Worm (Caenorhabditis elegans) whole organism, L2 larva: ENCODE measurements around the gene F56C3.4.

Experiments used
- C34F6.9 ChIP-seq: fragments of 150-350 bp; optimal IDR thresholded peaks from 2 replicates; lab custom pipeline; 2014; ENCODE audit warnings: missing biosample characterization, missing genetic modification characterization
- F13H6.1 ChIP-seq: sonication (generic microtip); optimal IDR thresholded peaks from 2 replicates; lab custom pipeline; 2016; ENCODE audit warnings: missing genetic modification characterization, missing compliant biosample characterization
- R02D3.7 ChIP-seq: fragments of 150-350 bp; optimal IDR thresholded peaks from 2 replicates; lab custom pipeline; 2014; ENCODE audit warnings: missing biosample characterization, missing genetic modification characterization
- Y55F3AM.14 ChIP-seq: fragments of 200-800 bp; sonication (Bioruptor generic); optimal IDR thresholded peaks from 2 replicates; lab custom pipeline; 2018; ENCODE audit warnings: mild to moderate bottlenecking, missing genetic modification characterization, missing compliant biosample characterization
- ZK546.5 ChIP-seq: sonication (generic microtip); optimal IDR thresholded peaks from 2 replicates; lab custom pipeline; 2017; ENCODE audit warnings: missing biosample characterization, missing genetic modification characterization
- alr-1 ChIP-seq: fragments of 150-350 bp; optimal IDR thresholded peaks from 2 replicates; lab custom pipeline; 2014; ENCODE audit warnings: missing biosample characterization, missing genetic modification characterization
- aly-2 ChIP-seq: fragments of 150-350 bp; optimal IDR thresholded peaks from 2 replicates; lab custom pipeline; 2014; ENCODE audit warnings: missing biosample characterization, missing genetic modification characterization
- ama-1 ChIP-seq: fragments of 150-350 bp; optimal IDR thresholded peaks from 2 replicates; lab custom pipeline; 2018; ENCODE audit warnings: inconsistent platforms
- blmp-1 ChIP-seq: sonication (generic microtip); optimal IDR thresholded peaks from 2 replicates; lab custom pipeline; 2017; ENCODE audit warnings: missing genetic modification characterization, mild to moderate bottlenecking, missing compliant biosample characterization, antibody characterized with exemption, moderate library complexity; ENCODE audit not compliant: insufficient read depth
- ceh-16 ChIP-seq: fragments of 150-350 bp; optimal IDR thresholded peaks from 2 replicates; lab custom pipeline; 2014; ENCODE audit warnings: missing biosample characterization, missing genetic modification characterization
- ceh-82 ChIP-seq: fragments of 150-350 bp; optimal IDR thresholded peaks from 2 replicates; lab custom pipeline; 2014; ENCODE audit warnings: missing biosample characterization, missing genetic modification characterization
- crh-2 ChIP-seq: sonication (generic microtip); optimal IDR thresholded peaks from 2 replicates; lab custom pipeline; 2017; ENCODE audit warnings: missing biosample characterization, missing genetic modification characterization
- dmd-4 ChIP-seq: sonication (generic microtip); optimal IDR thresholded peaks from 2 replicates; lab custom pipeline; 2017; ENCODE audit warnings: missing biosample characterization, missing genetic modification characterization
- egl-27 ChIP-seq: sonication (generic microtip); optimal IDR thresholded peaks from 3 replicates; lab custom pipeline; 2017; ENCODE audit warnings: missing biosample characterization, missing genetic modification reagents, missing genetic modification characterization
- elt-1 ChIP-seq: fragments of 150-350 bp; optimal IDR thresholded peaks from 2 replicates; lab custom pipeline; 2014; ENCODE audit warnings: missing biosample characterization, missing genetic modification characterization
- elt-3 ChIP-seq: sonication (generic microtip); optimal IDR thresholded peaks from 2 replicates; lab custom pipeline; 2017; ENCODE audit warnings: missing biosample characterization, missing genetic modification characterization
- fos-1 ChIP-seq: fragments of 150-350 bp; optimal IDR thresholded peaks from 2 replicates; lab custom pipeline; 2014; ENCODE audit warnings: missing biosample characterization, missing genetic modification characterization
- gmeb-1 ChIP-seq: fragments of 150-350 bp; optimal IDR thresholded peaks from 2 replicates; lab custom pipeline; 2014; ENCODE audit warnings: missing biosample characterization, missing genetic modification characterization
- lin-11 ChIP-seq: fragments of 150-350 bp; sonication (generic microtip); optimal IDR thresholded peaks from 2 replicates; lab custom pipeline; 2014; ENCODE audit warnings: missing biosample characterization, missing genetic modification characterization, inconsistent platforms, mixed read lengths
- lin-13 ChIP-seq: fragments of 150-350 bp; optimal IDR thresholded peaks from 2 replicates; lab custom pipeline; 2014; ENCODE audit warnings: missing biosample characterization, missing genetic modification reagents, missing genetic modification characterization
- lin-39 ChIP-seq: fragments of 150-350 bp; optimal IDR thresholded peaks from 2 replicates; lab custom pipeline; 2014; ENCODE audit warnings: missing biosample characterization, missing genetic modification reagents, missing genetic modification characterization
- lsy-2 ChIP-seq, 2 experiments: fragments of 150-350 bp in 1 of 2; sonication (generic microtip) in 1 of 2; optimal IDR thresholded peaks; 2 replicates each; lab custom pipeline; 2014 to 2017; ENCODE audit warnings: missing biosample characterization in 2 of 2, missing genetic modification characterization in 2 of 2
- mab-5 ChIP-seq: fragments of 150-350 bp; optimal IDR thresholded peaks from 2 replicates; lab custom pipeline; 2014; ENCODE audit warnings: missing biosample characterization, missing genetic modification characterization
- mbf-1 ChIP-seq: sonication (generic microtip); optimal IDR thresholded peaks from 2 replicates; lab custom pipeline; 2017; ENCODE audit warnings: missing biosample characterization, missing genetic modification characterization
- mdl-1 ChIP-seq, 2 experiments: fragments of 150-350 bp in 1 of 2; sonication (generic microtip) in 1 of 2; optimal IDR thresholded peaks; 2 replicates each; lab custom pipeline; 2017; ENCODE audit warnings: missing biosample characterization in 2 of 2, missing genetic modification characterization in 2 of 2
- nhr-10 ChIP-seq: sonication (generic microtip); optimal IDR thresholded peaks from 2 replicates; lab custom pipeline; 2017; ENCODE audit warnings: missing biosample characterization, missing genetic modification characterization
- nhr-11 ChIP-seq: fragments of 150-350 bp; optimal IDR thresholded peaks from 2 replicates; lab custom pipeline; 2014; ENCODE audit warnings: missing biosample characterization, missing genetic modification characterization
- nhr-12 ChIP-seq: fragments of 150-350 bp; optimal IDR thresholded peaks from 2 replicates; lab custom pipeline; 2014; ENCODE audit warnings: missing biosample characterization, missing genetic modification characterization
- nhr-129 ChIP-seq: fragments of 150-350 bp; optimal IDR thresholded peaks from 2 replicates; lab custom pipeline; 2014; ENCODE audit warnings: missing biosample characterization, missing genetic modification characterization
- nhr-21 ChIP-seq: fragments of 150-350 bp; optimal IDR thresholded peaks from 2 replicates; lab custom pipeline; 2014; ENCODE audit warnings: missing biosample characterization, missing genetic modification characterization
- nhr-23 ChIP-seq: fragments of 150-350 bp; optimal IDR thresholded peaks from 2 replicates; lab custom pipeline; 2014; ENCODE audit warnings: missing biosample characterization, missing genetic modification reagents, missing genetic modification characterization
- nhr-237 ChIP-seq: fragments of 150-350 bp; optimal IDR thresholded peaks from 2 replicates; lab custom pipeline; 2014; ENCODE audit warnings: missing biosample characterization, missing genetic modification characterization
- nhr-25 ChIP-seq: fragments of 150-350 bp; sonication (generic microtip); optimal IDR thresholded peaks from 3 replicates; lab custom pipeline; 2014; ENCODE audit warnings: missing biosample characterization, missing genetic modification characterization
- nhr-6 ChIP-seq: fragments of 150-350 bp; optimal IDR thresholded peaks from 2 replicates; lab custom pipeline; 2014; ENCODE audit warnings: missing biosample characterization, missing genetic modification characterization
- nhr-77 ChIP-seq: fragments of 150-350 bp; optimal IDR thresholded peaks from 2 replicates; lab custom pipeline; 2014; ENCODE audit warnings: missing biosample characterization, missing genetic modification characterization
- peb-1 ChIP-seq: fragments of 150-350 bp; optimal IDR thresholded peaks from 2 replicates; lab custom pipeline; 2014; ENCODE audit warnings: missing biosample characterization, missing genetic modification characterization
- sem-4 ChIP-seq: fragments of 150-350 bp; optimal IDR thresholded peaks from 2 replicates; lab custom pipeline; 2014; ENCODE audit warnings: missing biosample characterization, missing genetic modification reagents, missing genetic modification characterization
- skn-1 ChIP-seq: sonication (generic microtip); optimal IDR thresholded peaks from 2 replicates; lab custom pipeline; 2017; ENCODE audit warnings: missing biosample characterization, missing genetic modification characterization
- sma-3 ChIP-seq: sonication (generic microtip); optimal IDR thresholded peaks from 2 replicates; lab custom pipeline; 2016; ENCODE audit warnings: missing genetic modification reagents, missing genetic modification characterization, missing compliant biosample characterization
- sma-9 ChIP-seq, 2 experiments: fragments of 150-350 bp in 1 of 2; sonication (generic microtip) in 1 of 2; optimal IDR thresholded peaks; 2 replicates each; lab custom pipeline; 2014 to 2016; ENCODE audit warnings: missing genetic modification characterization in 2 of 2, mild to moderate bottlenecking in 1 of 2, missing biosample characterization in 1 of 2, missing compliant biosample characterization in 1 of 2, missing genetic modification reagents in 1 of 2, moderate library complexity in 1 of 2
- snpc-4 ChIP-seq: fragments of 150-350 bp; optimal IDR thresholded peaks from 2 replicates; lab custom pipeline; 2014; ENCODE audit warnings: missing biosample characterization, missing genetic modification characterization
- unc-55 ChIP-seq: fragments of 150-350 bp; sonication (generic microtip); optimal IDR thresholded peaks from 3 replicates; lab custom pipeline; 2014; ENCODE audit warnings: missing biosample characterization, missing genetic modification reagents, missing genetic modification characterization
- unc-62 ChIP-seq: fragments of 150-350 bp; optimal IDR thresholded peaks from 2 replicates; lab custom pipeline; 2014; ENCODE audit warnings: missing biosample characterization, missing genetic modification reagents, missing genetic modification characterization
- zag-1 ChIP-seq: fragments of 150-350 bp; optimal IDR thresholded peaks from 2 replicates; lab custom pipeline; 2014; ENCODE audit warnings: missing biosample characterization, missing genetic modification characterization
- ztf-1 ChIP-seq: fragments of 200-800 bp; sonication (Bioruptor generic); conservative IDR thresholded peaks from 2 replicates; pipeline ENCODE4 v1.3.6; 2022; ENCODE audit warnings: missing genetic modification characterization, missing compliant biosample characterization
- ztf-11 ChIP-seq: sonication (generic microtip); optimal IDR thresholded peaks from 2 replicates; lab custom pipeline; 2017; ENCODE audit warnings: missing biosample characterization, missing genetic modification characterization
- ztf-4 ChIP-seq: fragments of 150-350 bp; optimal IDR thresholded peaks from 2 replicates; lab custom pipeline; 2014; ENCODE audit warnings: missing biosample characterization, missing genetic modification characterization

Gene F56C3.4

DNA sequence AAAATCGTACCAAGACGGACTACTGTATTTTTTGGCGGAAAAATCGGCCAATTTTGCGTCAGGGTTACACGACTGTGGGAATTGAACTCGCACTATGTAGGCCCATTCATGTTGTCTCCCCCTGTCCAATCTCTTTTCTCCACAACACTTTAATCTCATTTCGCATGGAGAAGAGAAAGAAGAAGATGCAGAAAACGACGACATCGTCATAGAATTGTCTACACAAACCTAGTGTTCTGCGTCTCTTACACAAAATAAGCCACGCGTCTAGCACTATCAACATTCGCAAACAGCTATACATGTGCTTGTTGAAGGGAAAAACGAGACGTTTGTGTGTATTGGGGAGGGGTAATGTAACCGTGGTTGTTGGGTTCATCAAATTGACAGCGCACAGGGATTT, 37.5 kb downstream of the F56C3.4 start (continued):
- no peak for TF ChIP-seq elt-3 (tag; lab: Kevin White, UChicago)
- TF ChIP-seq lin-11 (tag; lab: Kevin White, UChicago), result peak; percentile 83
- no peak for TF ChIP-seq dmd-4

DNA sequence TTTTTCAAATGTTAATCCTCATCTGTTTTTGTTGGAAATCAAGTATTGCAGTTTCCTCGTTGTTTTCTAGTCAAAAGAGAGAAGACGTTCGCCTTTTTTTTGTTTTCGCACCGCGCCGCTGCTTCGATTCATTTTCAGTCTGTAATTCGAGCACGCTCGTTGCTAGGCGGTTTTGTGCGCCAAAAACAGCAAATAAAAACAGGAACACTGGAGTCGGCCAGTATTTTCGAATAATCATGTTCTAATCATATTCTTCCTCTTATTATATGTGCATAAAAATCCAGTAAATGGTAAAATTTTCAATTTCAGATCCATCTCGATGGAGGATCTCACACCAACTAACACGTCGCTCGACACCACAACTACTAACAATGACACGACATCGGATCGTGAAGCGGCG, 39.5 kb downstream of the F56C3.4 start, which contains the start of gene pdk-1:
TSS of gene pdk-1 (plus strand) at position 301 of the 400 bp plus-strand sequence.
- no peak for TF ChIP-seq lsy-2 (tag; optimal IDR thresholded peaks at IDR 0.05; lab: Kevin White, UChicago)
- TF ChIP-seq Y55F3AM.14 (GFP tag; lab: Kevin White, UChicago), result no peak
- TF ChIP-seq nhr-237 (tag; lab: Kevin White, UChicago), result no peak
- no peak for TF ChIP-seq mab-5 (tag; lab: Kevin White, UChicago)
- TF ChIP-seq C34F6.9 (tag; lab: Kevin White, UChicago), result no peak
- TF ChIP-seq ama-1 (lab: Kevin White, UChicago), result no peak
- TF ChIP-seq lin-11 (tag; lab: Kevin White, UChicago), result no peak
- TF ChIP-seq nhr-12, result no peak
- no peak for TF ChIP-seq ceh-82 (tag; lab: Kevin White, UChicago)
- TF ChIP-seq nhr-6 (tag; lab: Kevin White, UChicago), result no peak
- TF ChIP-seq unc-62 (GFP tag; lab: Kevin White, UChicago), result no peak
- no peak for TF ChIP-seq ZK546.5 (tag; lab: Kevin White, UChicago)
- no peak for TF ChIP-seq R02D3.7 (tag; lab: Kevin White, UChicago)
- TF ChIP-seq gmeb-1 (tag; lab: Kevin White, UChicago), result no peak
- no peak for TF ChIP-seq peb-1 (tag; lab: Kevin White, UChicago)
- no peak for TF ChIP-seq sma-3
- no peak for TF ChIP-seq nhr-23 (tag; lab: Kevin White, UChicago)
- no peak for TF ChIP-seq elt-3 (tag; lab: Kevin White, UChicago)

- no peak for TF ChIP-seq lin-11 (tag; lab: Kevin White, UChicago)
- no peak for TF ChIP-seq nhr-12
- TF ChIP-seq nhr-25 (tag; lab: Kevin White, UChicago), result no peak
- no peak for TF ChIP-seq peb-1 (tag; lab: Kevin White, UChicago)
- no peak for TF ChIP-seq egl-27 (tag; lab: Kevin White, UChicago)
- TF ChIP-seq unc-62 (GFP tag; lab: Kevin White, UChicago), result no peak
- no peak for TF ChIP-seq ztf-4 (tag; lab: Kevin White, UChicago)
- TF ChIP-seq elt-3 (tag; lab: Kevin White, UChicago), result no peak
- no peak for TF ChIP-seq aly-2 (tag; lab: Kevin White, UChicago)
- TF ChIP-seq alr-1 (tag; lab: Kevin White, UChicago), result no peak
- peak; percentile 3 for TF ChIP-seq zag-1 (tag; lab: Kevin White, UChicago)
- peak; percentile 55 for TF ChIP-seq Y55F3AM.14 (GFP tag; lab: Kevin White, UChicago)
- no peak for TF ChIP-seq nhr-6 (tag; lab: Kevin White, UChicago)
- TF ChIP-seq R02D3.7 (tag; lab: Kevin White, UChicago), result no peak
- no peak for TF ChIP-seq mbf-1 (tag; lab: Kevin White, UChicago)
- no peak for TF ChIP-seq skn-1
- TF ChIP-seq nhr-21 (tag; lab: Kevin White, UChicago), result peak; percentile 38
- TF ChIP-seq nhr-23 (tag; lab: Kevin White, UChicago), result no peak
- no peak for TF ChIP-seq nhr-11 (tag; lab: Kevin White, UChicago)
- TF ChIP-seq ztf-1 (GFP tag; lab: Robert Waterston, UW), result no peak
- peak; percentile 44 to 71 for TF ChIP-seq mdl-1 (tag; optimal IDR thresholded peaks at IDR 0.05; lab: Kevin White, UChicago)
- TF ChIP-seq ztf-11 (tag; lab: Kevin White, UChicago), result no peak
- TF ChIP-seq gmeb-1 (tag; lab: Kevin White, UChicago), result peak; percentile 17
- TF ChIP-seq sma-3, result peak; percentile 63
- no peak for TF ChIP-seq ceh-82 (tag; lab: Kevin White, UChicago)
- TF ChIP-seq dmd-4, result no peak
- no peak for TF ChIP-seq nhr-237 (tag; lab: Kevin White, UChicago)
- TF ChIP-seq crh-2, result peak; percentile 51
- peak; percentile 88 for TF ChIP-seq F13H6.1
- TF ChIP-seq nhr-10 (tag; lab: Kevin White, UChicago), result no peak
- TF ChIP-seq sem-4 (tag; lab: Kevin White, UChicago), result no peak
- no peak for TF ChIP-seq snpc-4 (tag; lab: Kevin White, UChicago)
- TF ChIP-seq nhr-129 (tag; lab: Kevin White, UChicago), result peak; percentile 80
- TF ChIP-seq fos-1 (tag; lab: Kevin White, UChicago), result peak; percentile 27
- no peak for TF ChIP-seq ZK546.5 (tag; lab: Kevin White, UChicago)
- no peak for TF ChIP-seq mab-5 (tag; lab: Kevin White, UChicago)
- TF ChIP-seq lin-39 (tag; lab: Kevin White, UChicago), result no peak
- TF ChIP-seq C34F6.9 (tag; lab: Kevin White, UChicago), result peak; percentile 25
- no peak for TF ChIP-seq lin-13
- no peak for TF ChIP-seq blmp-1 (tag; lab: Kevin White, UChicago)
- TF ChIP-seq ama-1 (lab: Kevin White, UChicago), result no peak
- TF ChIP-seq ceh-16, result peak; percentile 26
- TF ChIP-seq lsy-2 (tag; optimal IDR thresholded peaks at IDR 0.05; lab: Kevin White, UChicago), result peak in 1 of 2 experiments; percentile 28
- peak; percentile 57 for TF ChIP-seq unc-55 (GFP tag; lab: Kevin White, UChicago)
- no peak for TF ChIP-seq elt-1
- TF ChIP-seq nhr-77 (tag; lab: Kevin White, UChicago), result no peak
- peak; percentile 52 for TF ChIP-seq sma-9 (GFP tag; optimal IDR thresholded peaks at IDR 0.05; lab: Kevin White, UChicago)
- TF ChIP-seq sma-9 (tag; optimal IDR thresholded peaks at IDR 0.05; lab: Kevin White, UChicago), result no peak
Measured at ce11 chrX:1319708-1320107, 40.8 kb downstream of the F56C3.4 start.
